Worm (Caenorhabditis elegans) whole organism, young adult: ENCODE results near the gene syd-2.

ENCODE experiments used
- B0336.3 ChIP-seq: fragments of 200-800 bp; sonication (Bioruptor generic); IDR thresholded peaks from 2 replicates; pipeline ENCODE4 v1.3.6; 2022; ENCODE audit warnings: missing genetic modification characterization, missing compliant biosample characterization
- C06A6.2 ChIP-seq: fragments of 200-800 bp; sonication (Bioruptor generic); conservative IDR thresholded peaks from 2 replicates; pipeline ENCODE4 v1.3.6; 2022; ENCODE audit warnings: missing genetic modification characterization, missing compliant biosample characterization
- F37B4.10 ChIP-seq: fragments of 200-800 bp; sonication (Bioruptor generic); IDR thresholded peaks from 2 replicates; pipeline ENCODE4 v1.3.6; 2022; ENCODE audit warnings: missing genetic modification characterization, missing compliant biosample characterization
- F39B2.1 ChIP-seq: fragments of 200-800 bp; sonication (Bioruptor generic); IDR thresholded peaks from 2 replicates; pipeline ENCODE4 v1.3.6; 2022; ENCODE audit warnings: missing genetic modification reagents, missing genetic modification characterization, missing compliant biosample characterization
- F49E8.2 ChIP-seq: sonication (generic microtip); optimal IDR thresholded peaks from 3 replicates; lab custom pipeline; 2017; ENCODE audit warnings: missing genetic modification characterization, mild to moderate bottlenecking, missing compliant biosample characterization, antibody characterized with exemption, moderate library complexity; ENCODE audit not compliant: insufficient read depth
- F55B11.4 ChIP-seq: sonication (generic microtip); optimal IDR thresholded peaks from 2 replicates; lab custom pipeline; 2016; ENCODE audit warnings: missing compliant biosample characterization, missing genetic modification characterization, borderline replicate concordance; ENCODE audit not compliant: insufficient read depth
- F57A8.1 ChIP-seq: fragments of 200-800 bp; sonication (Bioruptor generic); optimal IDR thresholded peaks from 2 replicates; lab custom pipeline; 2018; ENCODE audit warnings: mild to moderate bottlenecking, missing genetic modification characterization, moderate library complexity, missing compliant biosample characterization
- K11D2.4 ChIP-seq: fragments of 200-800 bp; sonication (Bioruptor generic); IDR thresholded peaks from 2 replicates; pipeline ENCODE4 v1.3.6; 2022; ENCODE audit warnings: missing genetic modification reagents, missing genetic modification characterization, missing compliant biosample characterization
- Y56A3A.18 ChIP-seq: fragments of 200-800 bp; sonication (Bioruptor generic); IDR thresholded peaks from 2 replicates; pipeline ENCODE4 v1.3.6; 2022; ENCODE audit warnings: missing genetic modification reagents, missing genetic modification characterization, missing compliant biosample characterization
- Y95B8A.8 ChIP-seq: fragments of 200-800 bp; sonication (Bioruptor generic); IDR thresholded peaks from 2 replicates; pipeline ENCODE4 v1.3.6; 2022; ENCODE audit warnings: missing genetic modification reagents, missing genetic modification characterization, missing compliant biosample characterization
- aptf-3 ChIP-seq: fragments of 200-800 bp; sonication (Bioruptor generic); IDR thresholded peaks from 2 replicates; pipeline ENCODE4 v1.3.6; 2022; ENCODE audit warnings: missing genetic modification characterization, missing compliant biosample characterization
- athp-1 ChIP-seq: sonication (generic microtip); optimal IDR thresholded peaks from 2 replicates; lab custom pipeline; 2017; ENCODE audit warnings: mild to moderate bottlenecking, missing genetic modification characterization, missing compliant biosample characterization
- attf-3 ChIP-seq: fragments of 200-800 bp; sonication (Bioruptor generic); conservative IDR thresholded peaks from 2 replicates; pipeline ENCODE4 v1.3.6; 2022; ENCODE audit warnings: missing genetic modification reagents, missing genetic modification characterization, missing compliant biosample characterization
- attf-5 ChIP-seq: fragments of 200-800 bp; sonication (Bioruptor generic); optimal IDR thresholded peaks from 2 replicates; lab custom pipeline; 2018; ENCODE audit warnings: mild to moderate bottlenecking, missing genetic modification characterization, missing compliant biosample characterization
- attf-6 ChIP-seq: fragments of 200-800 bp; sonication (Bioruptor generic); IDR thresholded peaks from 2 replicates; pipeline ENCODE4 v1.3.6; 2022; ENCODE audit warnings: missing genetic modification reagents, missing genetic modification characterization, missing compliant biosample characterization
- cebp-1 ChIP-seq, 2 experiments: fragments of 200-800 bp in 1 of 2; sonication (Bioruptor generic) in 1 of 2; sonication (generic microtip) in 1 of 2; IDR thresholded peaks in 1 of 2; optimal IDR thresholded peaks in 1 of 2; 2 replicates each; pipeline versions ENCODE4 v1.3.6 to Lab custom; 2017 to 2022; ENCODE audit warnings: missing compliant biosample characterization in 2 of 2, missing genetic modification characterization in 2 of 2, mild to moderate bottlenecking in 1 of 2, missing genetic modification reagents in 1 of 2, moderate library complexity in 1 of 2
- ceh-100 ChIP-seq: fragments of 200-800 bp; sonication (Bioruptor generic); IDR thresholded peaks from 2 replicates; pipeline ENCODE4 v1.3.6; 2022; ENCODE audit warnings: missing genetic modification reagents, missing genetic modification characterization, missing compliant biosample characterization
- ceh-79 ChIP-seq: sonication (generic microtip); optimal IDR thresholded peaks from 2 replicates; lab custom pipeline; 2017; ENCODE audit warnings: mild to moderate bottlenecking, missing genetic modification characterization, missing compliant biosample characterization
- chd-7 ChIP-seq: sonication (generic microtip); optimal IDR thresholded peaks from 2 replicates; lab custom pipeline; 2016; ENCODE audit warnings: mild to moderate bottlenecking, missing genetic modification characterization, moderate library complexity, missing compliant biosample characterization
- die-1 ChIP-seq: sonication (generic microtip); optimal IDR thresholded peaks from 2 replicates; lab custom pipeline; 2016; ENCODE audit warnings: missing genotype, mild to moderate bottlenecking, missing genetic modification characterization, missing compliant biosample characterization
- dox-1 ChIP-seq: fragments of 200-800 bp; sonication (Bioruptor generic); IDR thresholded peaks from 2 replicates; pipeline ENCODE4 v1.3.6; 2022; ENCODE audit warnings: missing genetic modification reagents, missing genetic modification characterization, missing compliant biosample characterization
- dpff-1 ChIP-seq: sonication (generic microtip); optimal IDR thresholded peaks from 2 replicates; lab custom pipeline; 2017; ENCODE audit warnings: mild to moderate bottlenecking, missing genetic modification characterization, missing compliant biosample characterization
- dpl-1 ChIP-seq: fragments of 150-350 bp; optimal IDR thresholded peaks from 2 replicates; lab custom pipeline; 2014; ENCODE audit warnings: missing biosample characterization, missing genetic modification reagents, missing genetic modification characterization
- ekl-4 ChIP-seq: fragments of 200-800 bp; sonication (Bioruptor generic); IDR thresholded peaks from 2 replicates; pipeline ENCODE4 v1.3.6; 2022; ENCODE audit warnings: missing genetic modification reagents, missing genetic modification characterization, missing compliant biosample characterization
- hlh-12 ChIP-seq: sonication (generic microtip); optimal IDR thresholded peaks from 2 replicates; lab custom pipeline; 2016; ENCODE audit warnings: missing genetic modification characterization, missing compliant biosample characterization
- hsf-1 ChIP-seq: fragments of 200-800 bp; sonication (Bioruptor generic); IDR thresholded peaks from 2 replicates; pipeline ENCODE4 v1.3.6; 2022; ENCODE audit warnings: missing genetic modification reagents, missing genetic modification characterization, missing compliant biosample characterization
- lin-26 ChIP-seq: fragments of 200-800 bp; sonication (Bioruptor generic); IDR thresholded peaks from 2 replicates; pipeline ENCODE4 v1.3.6; 2022; ENCODE audit warnings: missing genetic modification reagents, missing genetic modification characterization, missing compliant biosample characterization
- lsl-1 ChIP-seq: fragments of 200-800 bp; sonication (Bioruptor generic); optimal IDR thresholded peaks from 2 replicates; lab custom pipeline; 2018; ENCODE audit warnings: mild to moderate bottlenecking, missing genetic modification characterization, moderate library complexity, missing compliant biosample characterization
- lsy-27 ChIP-seq: sonication (generic microtip); optimal IDR thresholded peaks from 2 replicates; lab custom pipeline; 2017; ENCODE audit warnings: missing genetic modification characterization, mild to moderate bottlenecking, missing compliant biosample characterization, antibody characterized with exemption, missing genotype, borderline replicate concordance; ENCODE audit not compliant: insufficient read depth
- madf-3 ChIP-seq: fragments of 200-800 bp; sonication (Bioruptor generic); IDR thresholded peaks from 2 replicates; pipeline ENCODE4 v1.3.6; 2022; ENCODE audit warnings: missing genetic modification reagents, missing genetic modification characterization, missing compliant biosample characterization
- madf-8 ChIP-seq: fragments of 200-800 bp; sonication (Bioruptor generic); conservative IDR thresholded peaks from 2 replicates; pipeline ENCODE4 v1.3.6; 2022; ENCODE audit warnings: missing genetic modification reagents, missing genetic modification characterization, missing compliant biosample characterization
- mel-28 ChIP-seq: sonication (generic microtip); optimal IDR thresholded peaks from 2 replicates; lab custom pipeline; 2016; ENCODE audit warnings: borderline replicate concordance, mild to moderate bottlenecking, missing genetic modification characterization, missing compliant biosample characterization
- nfya-1 ChIP-seq: sonication (generic microtip); optimal IDR thresholded peaks from 2 replicates; lab custom pipeline; 2017; ENCODE audit warnings: antibody characterized with exemption, missing compliant biosample characterization, missing genetic modification characterization, borderline replicate concordance; ENCODE audit not compliant: insufficient read depth
- nfyb-1 ChIP-seq: fragments of 200-800 bp; sonication (Bioruptor generic); IDR thresholded peaks from 2 replicates; pipeline ENCODE4 v1.3.6; 2022; ENCODE audit warnings: missing genetic modification reagents, missing genetic modification characterization, missing compliant biosample characterization
- nhr-179 ChIP-seq: sonication (generic microtip); optimal IDR thresholded peaks from 2 replicates; lab custom pipeline; 2016; ENCODE audit warnings: mild to moderate bottlenecking, missing genetic modification characterization, missing compliant biosample characterization
- nhr-27 ChIP-seq: fragments of 200-800 bp; sonication (Bioruptor generic); optimal IDR thresholded peaks from 2 replicates; lab custom pipeline; 2018; ENCODE audit warnings: mild to moderate bottlenecking, missing genetic modification characterization, moderate library complexity, missing compliant biosample characterization
- nhr-80 ChIP-seq: sonication (generic microtip); optimal IDR thresholded peaks from 2 replicates; lab custom pipeline; 2016; ENCODE audit warnings: missing genetic modification characterization, missing compliant biosample characterization
- pbrm-1 ChIP-seq: fragments of 200-800 bp; sonication (Bioruptor generic); IDR thresholded peaks from 2 replicates; pipeline ENCODE4 v1.3.6; 2022; ENCODE audit warnings: missing genetic modification reagents, missing genetic modification characterization, missing compliant biosample characterization
- pha-4 ChIP-seq: fragments of 150-350 bp; sonication (generic microtip); optimal IDR thresholded peaks from 2 replicates; lab custom pipeline; 2014; ENCODE audit warnings: missing biosample characterization, missing genetic modification reagents, missing genetic modification characterization
- rcor-1 ChIP-seq: fragments of 200-800 bp; sonication (Bioruptor generic); IDR thresholded peaks from 2 replicates; pipeline ENCODE4 v1.3.6; 2022; ENCODE audit warnings: missing genetic modification reagents, missing genetic modification characterization, missing compliant biosample characterization
- rec-8 ChIP-seq, 2 experiments: sonication (generic microtip); optimal IDR thresholded peaks; 2 replicates each; lab custom pipeline; 2016; ENCODE audit warnings: mild to moderate bottlenecking in 2 of 2, missing genetic modification characterization in 2 of 2, missing genetic modification reagents in 2 of 2, missing genotype in 2 of 2, missing biosample characterization in 1 of 2, missing compliant biosample characterization in 1 of 2, moderate library complexity in 1 of 2
- snpc-3.4 ChIP-seq: sonication (generic microtip); optimal IDR thresholded peaks from 2 replicates; lab custom pipeline; 2017; ENCODE audit warnings: missing genetic modification characterization, mild to moderate bottlenecking, missing compliant biosample characterization, antibody characterized with exemption, moderate library complexity, missing genotype, missing genetic modification reagents
- tlf-1 ChIP-seq: fragments of 200-800 bp; sonication (Bioruptor generic); optimal IDR thresholded peaks from 2 replicates; lab custom pipeline; 2018; ENCODE audit warnings: mild to moderate bottlenecking, missing genetic modification characterization, missing compliant biosample characterization
- zfh-2 ChIP-seq: fragments of 200-800 bp; sonication (Bioruptor generic); conservative IDR thresholded peaks from 2 replicates; pipeline ENCODE4 v1.3.6; 2022; ENCODE audit warnings: missing genetic modification reagents, missing genetic modification characterization, missing compliant biosample characterization
- ztf-25 ChIP-seq: fragments of 200-800 bp; sonication (Bioruptor generic); IDR thresholded peaks from 2 replicates; pipeline ENCODE4 v1.3.6; 2022; ENCODE audit warnings: missing genetic modification reagents, missing genetic modification characterization, missing compliant biosample characterization
- ztf-3 ChIP-seq: fragments of 200-800 bp; sonication (Bioruptor generic); optimal IDR thresholded peaks from 2 replicates; lab custom pipeline; 2018; ENCODE audit warnings: mild to moderate bottlenecking, missing genetic modification characterization, missing compliant biosample characterization

The syd-2 gene

ce11 chrX:10555189-10555964 is at the start of gene syd-2:
Gene syd-2, minus strand, starts transcription at chrX:10555239.
- TF ChIP-seq dpl-1 (GFP tag; lab: Kevin White, UChicago): no peak
- TF ChIP-seq zfh-2 (GFP tag; lab: Robert Waterston, UW): peak; percentile 98
- TF ChIP-seq Y56A3A.18 (GFP tag; lab: Robert Waterston, UW): no peak
- no peak for TF ChIP-seq ceh-100
- TF ChIP-seq B0336.3: no peak
- no peak for TF ChIP-seq nhr-27 (tag; lab: Kevin White, UChicago)
- TF ChIP-seq die-1 (tag; lab: Kevin White, UChicago): peak; percentile 22
- no peak for TF ChIP-seq F55B11.4 (tag; lab: Kevin White, UChicago)
- TF ChIP-seq F37B4.10 (GFP tag; lab: Robert Waterston, UW): no peak
- no peak for TF ChIP-seq tlf-1
- no peak for TF ChIP-seq dpff-1 (tag; lab: Kevin White, UChicago)
- no peak for TF ChIP-seq cebp-1 (GFP tag; IDR thresholded peaks at IDR 0.05; lab: Robert Waterston, UW)
- no peak for TF ChIP-seq cebp-1 (tag; optimal IDR thresholded peaks at IDR 0.05; lab: Kevin White, UChicago)
- TF ChIP-seq rcor-1 (GFP tag; lab: Robert Waterston, UW): 0 out of 2 replicates have a peak, but pooled peaks have one; percentile 12
- TF ChIP-seq chd-7 (tag; lab: Kevin White, UChicago): peak; percentile 55
- no peak for TF ChIP-seq aptf-3 (GFP tag; lab: Robert Waterston, UW)
- peak; percentile 77 for TF ChIP-seq attf-5 (GFP tag; lab: Kevin White, UChicago)
- TF ChIP-seq Y95B8A.8: no peak
- no peak for TF ChIP-seq ztf-25 (GFP tag; lab: Robert Waterston, UW)
- peak; percentile 77 for TF ChIP-seq dox-1 (GFP tag; lab: Robert Waterston, UW)
- no peak for TF ChIP-seq lsl-1 (GFP tag; lab: Kevin White, UChicago)
- no peak for TF ChIP-seq snpc-3.4 (tag; lab: Kevin White, UChicago)
- TF ChIP-seq attf-6 (GFP tag; lab: Robert Waterston, UW): no peak
- peak; percentile 81 for TF ChIP-seq nhr-80 (tag; lab: Kevin White, UChicago)
- no peak for TF ChIP-seq pha-4 (tag; lab: Kevin White, UChicago)
- TF ChIP-seq rec-8 (tag; optimal IDR thresholded peaks at IDR 0.05; lab: Kevin White, UChicago): no peak
- 0 out of 2 replicates have a peak, but pooled peaks have one; percentile 20 for TF ChIP-seq ekl-4 (GFP tag; lab: Robert Waterston, UW)
- no peak for TF ChIP-seq hsf-1 (GFP tag; lab: Robert Waterston, UW)
- TF ChIP-seq pbrm-1 (GFP tag; lab: Robert Waterston, UW): peak; percentile 32; the same call in 1 of the 2 replicates
- no peak for TF ChIP-seq madf-8
- TF ChIP-seq K11D2.4 (GFP tag; lab: Robert Waterston, UW): peak; percentile 35; the same call in 1 of the 2 replicates
- no peak for TF ChIP-seq hlh-12 (tag; lab: Kevin White, UChicago)
- no peak for TF ChIP-seq F57A8.1 (GFP tag; lab: Kevin White, UChicago)
- TF ChIP-seq athp-1 (tag; lab: Kevin White, UChicago): no peak
- TF ChIP-seq F49E8.2: no peak
- 0 out of 2 replicates have a peak, but pooled peaks have one; percentile 66 for TF ChIP-seq madf-3 (GFP tag; lab: Robert Waterston, UW)
- no peak for TF ChIP-seq ztf-3
- no peak for TF ChIP-seq C06A6.2 (GFP tag; lab: Robert Waterston, UW)
- no peak for TF ChIP-seq ceh-79
- no peak for TF ChIP-seq mel-28 (tag; lab: Kevin White, UChicago)
- TF ChIP-seq attf-3: no peak
- no peak for TF ChIP-seq F39B2.1
- peak; percentile 9; the same call in 1 of the 2 replicates for TF ChIP-seq lin-26
- no peak for TF ChIP-seq nfya-1 (tag; lab: Kevin White, UChicago)
- no peak for TF ChIP-seq lsy-27 (tag; lab: Kevin White, UChicago)
- no peak for TF ChIP-seq nfyb-1 (GFP tag; lab: Robert Waterston, UW)
- no peak for TF ChIP-seq nhr-179 (tag; lab: Kevin White, UChicago)
